Fruit fly (Drosophila melanogaster) whole organism, embryonic: Measurements from ENCODE around the gene CG9106.

Source experiments
- Atf-2 ChIP-seq: fragments of 200-800 bp; sonication (Bioruptor generic); optimal IDR thresholded peaks from 2 replicates; lab custom pipeline; 2016; ENCODE audit warnings: missing biosample characterization, missing genetic modification characterization
- Atf3 ChIP-seq: fragments of 200-800 bp; sonication (Bioruptor generic); optimal IDR thresholded peaks from 3 replicates; lab custom pipeline; 2016; ENCODE audit warnings: missing biosample characterization, missing genetic modification characterization
- Awh ChIP-seq: fragments of 200-800 bp; sonication (Bioruptor generic); IDR thresholded peaks from 2 replicates; pipeline ENCODE4, ENCODE4 v1.3.6; 2022; ENCODE audit warnings: missing biosample characterization, missing genetic modification characterization
- CG10366 ChIP-seq: fragments of 200-800 bp; sonication (Bioruptor generic); IDR thresholded peaks from 2 replicates; pipeline ENCODE4 v1.3.6; 2022; ENCODE audit warnings: missing biosample characterization, missing genetic modification characterization
- CG11085 ChIP-seq: fragments of 200-800 bp; sonication (Bioruptor generic); IDR thresholded peaks from 2 replicates; pipeline ENCODE4 v1.3.6; 2022; ENCODE audit warnings: missing biosample characterization, missing genetic modification characterization
- CG12942 ChIP-seq: fragments of 200-800 bp; sonication (Bioruptor generic); optimal IDR thresholded peaks from 3 replicates; lab custom pipeline; 2016; ENCODE audit warnings: missing biosample characterization, missing genetic modification characterization
- CG13424 ChIP-seq: fragments of 200-800 bp; sonication (Bioruptor generic); optimal IDR thresholded peaks from 2 replicates; lab custom pipeline; 2019; ENCODE audit warnings: missing biosample characterization, mild to moderate bottlenecking, missing genetic modification characterization, moderate library complexity
- CG14014 ChIP-seq: fragments of 200-800 bp; sonication (Bioruptor generic); IDR thresholded peaks from 2 replicates; pipeline ENCODE4 v1.3.6; 2022; ENCODE audit warnings: missing biosample characterization, missing genetic modification characterization
- CG15514 ChIP-seq: fragments of 200-800 bp; sonication (Bioruptor generic); optimal IDR thresholded peaks from 3 replicates; lab custom pipeline; 2017; ENCODE audit warnings: missing biosample characterization, missing genetic modification characterization, mild to moderate bottlenecking, moderate library complexity, missing genetic modification reagents
- CG17328 ChIP-seq: fragments of 200-800 bp; sonication (Bioruptor generic); IDR thresholded peaks from 2 replicates; pipeline ENCODE4 v1.3.6; 2022; ENCODE audit warnings: missing biosample characterization, missing genetic modification characterization
- CG17829 ChIP-seq: fragments of 200-800 bp; optimal IDR thresholded peaks from 2 replicates; lab custom pipeline; 2019; ENCODE audit warnings: missing biosample characterization, mild to moderate bottlenecking, missing genetic modification characterization, moderate library complexity
- CG18011 ChIP-seq: fragments of 200-800 bp; sonication (Bioruptor generic); optimal IDR thresholded peaks from 2 replicates; lab custom pipeline; 2017; ENCODE audit warnings: missing biosample characterization, missing genetic modification characterization, mild to moderate bottlenecking, moderate library complexity, missing genotype
- CG42726 ChIP-seq: fragments of 200-800 bp; sonication (Bioruptor generic); IDR thresholded peaks from 2 replicates; pipeline ENCODE4 v1.3.6; 2022; ENCODE audit warnings: missing biosample characterization, missing genetic modification characterization; ENCODE audit not compliant: partially characterized antibody
- CG4328 ChIP-seq: fragments of 200-800 bp; sonication (Bioruptor generic); optimal IDR thresholded peaks from 3 replicates; lab custom pipeline; 2017; ENCODE audit warnings: missing biosample characterization, missing genetic modification reagents, missing genetic modification characterization
- CG6683 ChIP-seq: fragments of 200-800 bp; sonication (Bioruptor generic); optimal IDR thresholded peaks from 2 replicates; lab custom pipeline; 2017; ENCODE audit warnings: missing biosample characterization, mild to moderate bottlenecking, missing genetic modification characterization, missing genetic modification reagents
- CG6765 ChIP-seq: fragments of 200-800 bp; sonication (Bioruptor generic); optimal IDR thresholded peaks from 3 replicates; lab custom pipeline; 2017; ENCODE audit warnings: missing biosample characterization, mild to moderate bottlenecking, missing genetic modification characterization
- CG7963 ChIP-seq: fragments of 200-800 bp; sonication (Bioruptor generic); IDR thresholded peaks from 3 replicates; pipeline ENCODE4 v1.3.6; 2022; ENCODE audit warnings: missing biosample characterization, missing genetic modification characterization; ENCODE audit not compliant: partially characterized antibody
- CG8281 ChIP-seq: fragments of 200-800 bp; sonication (Bioruptor generic); optimal IDR thresholded peaks from 2 replicates; lab custom pipeline; 2018; ENCODE audit warnings: missing biosample characterization, mild to moderate bottlenecking, missing genetic modification characterization, moderate library complexity
- CrebB ChIP-seq: fragments of 200-800 bp; sonication (Bioruptor generic); optimal IDR thresholded peaks from 3 replicates; lab custom pipeline; 2018; ENCODE audit warnings: missing biosample characterization, mild to moderate bottlenecking, missing genetic modification characterization
- D19B ChIP-seq: fragments of 200-800 bp; sonication (Bioruptor generic); optimal IDR thresholded peaks from 2 replicates; lab custom pipeline; 2017; ENCODE audit warnings: missing biosample characterization, mild to moderate bottlenecking, missing genetic modification characterization
- Deaf1 ChIP-seq: fragments of 200-800 bp; optimal IDR thresholded peaks from 3 replicates; lab custom pipeline; 2019; ENCODE audit warnings: missing biosample characterization, mild to moderate bottlenecking, missing genetic modification characterization, moderate library complexity
- Dll ChIP-seq: fragments of 200-800 bp; sonication (Bioruptor generic); IDR thresholded peaks from 4 replicates; pipeline ENCODE4 v1.3.6; 2022; ENCODE audit warnings: missing biosample characterization, missing genetic modification characterization; ENCODE audit not compliant: partially characterized antibody
- Doc3 ChIP-seq: fragments of 200-800 bp; sonication (Bioruptor generic); IDR thresholded peaks from 3 replicates; pipeline ENCODE4 v1.3.6; 2022; ENCODE audit warnings: missing biosample characterization, missing genetic modification characterization; ENCODE audit not compliant: partially characterized antibody
- E2f1 ChIP-seq: fragments of 200-800 bp; sonication (Bioruptor generic); IDR thresholded peaks from 2 replicates; pipeline ENCODE4 v1.3.6; 2022; ENCODE audit warnings: missing biosample characterization, missing genetic modification characterization
- Fer3 ChIP-seq: fragments of 200-800 bp; sonication (Bioruptor generic); optimal IDR thresholded peaks from 2 replicates; lab custom pipeline; 2018; ENCODE audit warnings: missing biosample characterization, mild to moderate bottlenecking, missing genetic modification characterization, moderate library complexity
- Gsc ChIP-seq: fragments of 200-800 bp; sonication (Bioruptor generic); IDR thresholded peaks from 2 replicates; pipeline ENCODE4 v1.3.6; 2022; ENCODE audit warnings: missing biosample characterization, missing genetic modification characterization
- Gug ChIP-seq: fragments of 200-800 bp; sonication (Bioruptor generic); IDR thresholded peaks from 4 replicates; pipeline ENCODE4 v1.3.6; 2022; ENCODE audit warnings: missing biosample characterization, missing genetic modification characterization
- Hmr ChIP-seq: fragments of 200-800 bp; sonication (Bioruptor generic); optimal IDR thresholded peaks from 3 replicates; lab custom pipeline; 2017; ENCODE audit warnings: mild to moderate bottlenecking, missing biosample characterization, missing genetic modification reagents, missing genetic modification characterization
- Hr39 ChIP-seq: fragments of >200 bp; optimal IDR thresholded peaks from 2 replicates; lab custom pipeline; 2017
- Nf-YB ChIP-seq: fragments of 200-800 bp; sonication (Bioruptor generic); optimal IDR thresholded peaks from 3 replicates; lab custom pipeline; 2019; ENCODE audit warnings: missing biosample characterization, mild to moderate bottlenecking, missing genetic modification characterization, moderate library complexity
- Oli ChIP-seq: fragments of 200-800 bp; sonication (Bioruptor generic); optimal IDR thresholded peaks from 2 replicates; lab custom pipeline; 2018; ENCODE audit warnings: missing biosample characterization, mild to moderate bottlenecking, missing genetic modification characterization, moderate library complexity
- Ptx1 ChIP-seq: fragments of 200-800 bp; sonication (Bioruptor generic); IDR thresholded peaks from 2 replicates; pipeline ENCODE4 v1.3.6; 2022; ENCODE audit warnings: missing biosample characterization, missing genetic modification characterization
- Spps ChIP-seq: fragments of 200-800 bp; sonication (Bioruptor generic); optimal IDR thresholded peaks from 2 replicates; lab custom pipeline; 2018; ENCODE audit warnings: missing biosample characterization, mild to moderate bottlenecking, missing genetic modification characterization
- br ChIP-seq: fragments of >200 bp; optimal IDR thresholded peaks from 2 replicates; lab custom pipeline; 2017
- disco-r ChIP-seq: fragments of 200-800 bp; sonication (Bioruptor generic); optimal IDR thresholded peaks from 2 replicates; lab custom pipeline; 2016; ENCODE audit warnings: missing biosample characterization, missing genetic modification characterization
- dmrt99B ChIP-seq: fragments of 200-800 bp; sonication (Bioruptor generic); optimal IDR thresholded peaks from 2 replicates; lab custom pipeline; 2018; ENCODE audit warnings: missing biosample characterization, mild to moderate bottlenecking, missing genetic modification characterization, moderate library complexity
- ftz-f1 ChIP-seq: fragments of 200-800 bp; sonication (Bioruptor generic); optimal IDR thresholded peaks from 2 replicates; lab custom pipeline; 2016; ENCODE audit warnings: missing biosample characterization, missing genetic modification characterization
- gce ChIP-seq: fragments of 200-800 bp; sonication (Bioruptor generic); IDR thresholded peaks from 3 replicates; pipeline ENCODE4 v1.3.6; 2022; ENCODE audit warnings: missing biosample characterization, missing genetic modification characterization
- grau ChIP-seq: fragments of 200-800 bp; optimal IDR thresholded peaks from 3 replicates; lab custom pipeline; 2019; ENCODE audit warnings: missing biosample characterization, mild to moderate bottlenecking, missing genetic modification characterization, moderate library complexity
- gsb ChIP-seq: fragments of 200-800 bp; sonication (Bioruptor generic); IDR thresholded peaks from 2 replicates; pipeline ENCODE4 v1.3.6; 2022; ENCODE audit warnings: missing biosample characterization, missing genetic modification characterization
- hb ChIP-seq: fragments of 200-800 bp; sonication (Bioruptor generic); IDR thresholded peaks from 3 replicates; pipeline ENCODE4 v1.3.6; 2022; ENCODE audit warnings: missing biosample characterization, missing genetic modification characterization; ENCODE audit not compliant: partially characterized antibody
- jigr1 ChIP-seq: fragments of 200-800 bp; sonication (Bioruptor generic); IDR thresholded peaks from 3 replicates; pipeline ENCODE4 v1.3.6; 2022; ENCODE audit warnings: missing biosample characterization, missing genetic modification characterization
- odd ChIP-seq: fragments of 200-800 bp; sonication (Bioruptor generic); optimal IDR thresholded peaks from 2 replicates; lab custom pipeline; 2017; ENCODE audit warnings: missing biosample characterization, mild to moderate bottlenecking, missing genetic modification characterization
- ranshi ChIP-seq: fragments of 200-800 bp; sonication (Bioruptor generic); IDR thresholded peaks from 2 replicates; pipeline ENCODE4 v1.3.6; 2022; ENCODE audit warnings: missing biosample characterization, missing genetic modification characterization
- ro ChIP-seq: fragments of 200-800 bp; sonication (Bioruptor generic); IDR thresholded peaks from 2 replicates; pipeline ENCODE4 v1.3.6; 2022; ENCODE audit warnings: missing biosample characterization, missing genetic modification characterization
- sna ChIP-seq: fragments of 200-800 bp; sonication (Bioruptor generic); IDR thresholded peaks from 2 replicates; pipeline ENCODE4 v1.3.6; 2022; ENCODE audit warnings: missing biosample characterization, missing genetic modification characterization; ENCODE audit not compliant: partially characterized antibody
- wdn ChIP-seq: fragments of 200-800 bp; sonication (Bioruptor generic); IDR thresholded peaks from 2 replicates; pipeline ENCODE4 v1.3.6; 2022; ENCODE audit warnings: missing biosample characterization, missing genetic modification characterization
- yki ChIP-seq: fragments of >200 bp; optimal IDR thresholded peaks from 3 replicates; lab custom pipeline; 2018

The CG9106 gene

dm6 chrX:15292794-15293193 lies 20.6 kb upstream of the CG9106 start, which contains the start of gene CG5877 (continued):
- TF ChIP-seq disco-r (GFP tag; lab: Kevin White, UChicago): no peak
- TF ChIP-seq CG7963 (GFP tag; lab: Robert Waterston, UW): 0 out of 3 replicates have a peak, but pooled peaks have one; percentile 11
- TF ChIP-seq ftz-f1: no peak
- TF ChIP-seq CG17328 (GFP tag; lab: Robert Waterston, UW): no peak
- TF ChIP-seq Dll (GFP tag; lab: Robert Waterston, UW): 0 out of 4 replicates have a peak, but pooled peaks have one; percentile 32
- TF ChIP-seq sna (GFP tag; lab: Robert Waterston, UW): no peak
- no peak for TF ChIP-seq Atf3 (GFP tag; lab: Kevin White, UChicago)
- no peak for TF ChIP-seq Gug (GFP tag; lab: Robert Waterston, UW)
- TF ChIP-seq CG15514 (GFP tag; lab: Kevin White, UChicago): peak; percentile 2
- TF ChIP-seq Nf-YB: no peak
- no peak for TF ChIP-seq CrebB (tag; lab: Kevin White, UChicago)
- no peak for TF ChIP-seq Fer3 (tag; lab: Kevin White, UChicago)
- TF ChIP-seq CG4328 (GFP tag; lab: Kevin White, UChicago): no peak
- TF ChIP-seq wdn (GFP tag; lab: Robert Waterston, UW): no peak
- no peak for TF ChIP-seq CG8281 (tag; lab: Kevin White, UChicago)
- peak; percentile 31 for TF ChIP-seq Deaf1 (tag; lab: Kevin White, UChicago)
- no peak for TF ChIP-seq dmrt99B
- no peak for TF ChIP-seq CG6765
- TF ChIP-seq CG14014 (GFP tag; lab: Robert Waterston, UW): no peak
- no peak for TF ChIP-seq CG13424 (tag; lab: Kevin White, UChicago)
- no peak for TF ChIP-seq hb (GFP tag; lab: Robert Waterston, UW)
- TF ChIP-seq br (lab: Kevin White, UChicago): no peak
- no peak for TF ChIP-seq Doc3 (GFP tag; lab: Robert Waterston, UW)
- TF ChIP-seq Spps (tag; lab: Kevin White, UChicago): no peak

dm6 chrX:15259295-15259694 lies 12.9 kb downstream of the CG9106 start:
- no peak for TF ChIP-seq CG42726 (GFP tag; lab: Robert Waterston, UW)
- no peak for TF ChIP-seq Ptx1 (GFP tag; lab: Robert Waterston, UW)
- TF ChIP-seq Hr39: peak; percentile 97

DNA sequence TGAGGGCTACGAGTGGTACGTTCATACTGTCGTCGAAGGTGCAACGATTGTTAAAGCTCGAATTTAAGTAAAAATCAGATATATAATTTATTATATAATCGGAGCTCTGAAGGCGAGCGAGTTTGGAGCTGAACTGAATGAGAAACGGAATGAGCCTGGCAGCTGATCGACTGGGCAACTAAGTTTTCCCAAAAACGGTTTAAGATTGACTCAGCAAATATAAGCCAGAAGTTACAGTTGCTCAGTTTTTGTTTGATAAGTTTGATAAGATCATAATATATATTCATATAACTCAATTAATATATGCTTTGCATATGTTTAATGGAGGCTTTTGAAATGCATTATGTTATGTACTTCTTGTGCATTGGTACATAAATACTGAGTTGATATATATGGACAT lies 27.4 kb downstream of the CG9106 start, which contains the start of gene PPYR1:
PPYR1 (minus strand) TSS at position 101 of the 400 bp plus-strand sequence.
- no peak for TF ChIP-seq Awh (GFP tag; lab: Robert Waterston, UW)

- no peak for TF ChIP-seq CG17829 (tag; lab: Kevin White, UChicago)
- TF ChIP-seq gsb: no peak
- no peak for TF ChIP-seq gce
- TF ChIP-seq dmrt99B: peak; percentile 16
- peak; percentile 43; the same call in 1 of the 2 replicates for TF ChIP-seq E2f1 (GFP tag; lab: Robert Waterston, UW)
- TF ChIP-seq CG10366 (GFP tag; lab: Robert Waterston, UW): no peak
- TF ChIP-seq odd (GFP tag; lab: Kevin White, UChicago): no peak
- no peak for TF ChIP-seq Atf-2 (GFP tag; lab: Kevin White, UChicago)
- TF ChIP-seq ranshi (GFP tag; lab: Robert Waterston, UW): peak; percentile 17; the same call in 1 of the 2 replicates
- TF ChIP-seq Oli: no peak
- no peak for TF ChIP-seq jigr1 (GFP tag; lab: Robert Waterston, UW)
- no peak for TF ChIP-seq wdn (GFP tag; lab: Robert Waterston, UW)
- no peak for TF ChIP-seq CG6683 (GFP tag; lab: Kevin White, UChicago)
- TF ChIP-seq CG12942 (GFP tag; lab: Kevin White, UChicago): no peak
- TF ChIP-seq ro (GFP tag; lab: Robert Waterston, UW): no peak
- TF ChIP-seq CG11085: no peak
- TF ChIP-seq Hmr (GFP tag; lab: Kevin White, UChicago): no peak
- no peak for TF ChIP-seq Gsc (GFP tag; lab: Robert Waterston, UW)
- TF ChIP-seq grau (tag; lab: Kevin White, UChicago): peak; percentile 53
- TF ChIP-seq D19B: no peak
- TF ChIP-seq CG18011 (GFP tag; lab: Kevin White, UChicago): no peak
- no peak for TF ChIP-seq yki
Measured at dm6 chrX:15235252-15235651, 37.0 kb downstream of the CG9106 start.
